Worm (Caenorhabditis elegans) whole organism, L4 larva: ENCODE results near the gene lars-1.

Experiments used
- ZK546.5 ChIP-seq, 2 experiments: sonication (generic microtip); optimal IDR thresholded peaks; 2 replicates each; lab custom pipeline; 2017; ENCODE audit warnings: missing biosample characterization in 2 of 2, missing genetic modification characterization in 2 of 2
- cey-2 ChIP-seq: sonication (generic microtip); optimal IDR thresholded peaks from 3 replicates; lab custom pipeline; 2017; ENCODE audit warnings: missing genetic modification characterization, mild to moderate bottlenecking, missing compliant biosample characterization, antibody characterized with exemption, borderline replicate concordance; ENCODE audit not compliant: insufficient read depth
- lin-39 ChIP-seq: fragments of 150-350 bp; optimal IDR thresholded peaks from 2 replicates; lab custom pipeline; 2014; ENCODE audit warnings: missing biosample characterization, missing genetic modification reagents, missing genetic modification characterization
- pqm-1 ChIP-seq: sonication (generic microtip); optimal IDR thresholded peaks from 2 replicates; lab custom pipeline; 2017; ENCODE audit warnings: missing biosample characterization, missing genetic modification characterization
- skn-1 ChIP-seq: fragments of 150-350 bp; optimal IDR thresholded peaks from 2 replicates; lab custom pipeline; 2014; ENCODE audit warnings: missing biosample characterization, missing genetic modification characterization

- TF ChIP-seq pqm-1 (tag; lab: Kevin White, UChicago) (no peak), skn-1 (tag; lab: Kevin White, UChicago) (no peak), lin-39 (tag; lab: Kevin White, UChicago) (no peak), ZK546.5 (tag; optimal IDR thresholded peaks at IDR 0.05; lab: Kevin White, UChicago) (no peak), cey-2 (no peak)
Observed at ce11 chrIII:4236178-4236577, 49.6 kb upstream of the lars-1 start.
